Worm (Caenorhabditis elegans) whole organism, early embryonic: ENCODE measurements around the gene C16B8.3.

Experiments
- B0310.2 ChIP-seq: sonication (generic microtip); optimal IDR thresholded peaks from 2 replicates; lab custom pipeline; 2016; ENCODE audit warnings: mild to moderate bottlenecking, missing genetic modification characterization, missing compliant biosample characterization
- F13C5.2 ChIP-seq: sonication (generic microtip); optimal IDR thresholded peaks from 2 replicates; lab custom pipeline; 2017; ENCODE audit warnings: mild to moderate bottlenecking, missing genetic modification characterization, inconsistent platforms, missing compliant biosample characterization
- aly-1 ChIP-seq: sonication (generic microtip); optimal IDR thresholded peaks from 2 replicates; lab custom pipeline; 2016; ENCODE audit warnings: missing genetic modification characterization, missing compliant biosample characterization
- ama-1 ChIP-seq: fragments of 150-350 bp; optimal IDR thresholded peaks from 2 replicates; lab custom pipeline; 2014
- ceh-13 ChIP-seq: fragments of 200-800 bp; sonication (Bioruptor generic); optimal IDR thresholded peaks from 2 replicates; lab custom pipeline; 2018; ENCODE audit warnings: mild to moderate bottlenecking, missing genetic modification characterization, missing compliant biosample characterization
- ceh-36 ChIP-seq: sonication (generic microtip); optimal IDR thresholded peaks from 2 replicates; lab custom pipeline; 2016; ENCODE audit warnings: missing genetic modification characterization, inconsistent platforms, missing compliant biosample characterization
- ets-7 ChIP-seq: sonication (generic microtip); optimal IDR thresholded peaks from 2 replicates; lab custom pipeline; 2016; ENCODE audit warnings: missing genotype, missing genetic modification characterization, missing compliant biosample characterization
- flt-1 ChIP-seq: fragments of 200-800 bp; sonication (Bioruptor generic); IDR thresholded peaks from 2 replicates; pipeline ENCODE4 v1.3.6; 2022; ENCODE audit warnings: missing genetic modification characterization, missing compliant biosample characterization
- hmbx-1 ChIP-seq: sonication (generic microtip); optimal IDR thresholded peaks from 2 replicates; lab custom pipeline; 2016; ENCODE audit warnings: mild to moderate bottlenecking, missing genetic modification characterization, missing compliant biosample characterization
- hmg-4 ChIP-seq: fragments of 200-800 bp; sonication (Bioruptor generic); optimal IDR thresholded peaks from 2 replicates; lab custom pipeline; 2018; ENCODE audit warnings: mild to moderate bottlenecking, missing genetic modification characterization, missing compliant biosample characterization
- hnd-1 ChIP-seq: sonication (generic microtip); optimal IDR thresholded peaks from 2 replicates; lab custom pipeline; 2016; ENCODE audit warnings: missing genetic modification characterization, missing compliant biosample characterization
- pes-1 ChIP-seq: fragments of 200-800 bp; sonication (Bioruptor generic); IDR thresholded peaks from 2 replicates; pipeline ENCODE4 v1.3.6; 2022; ENCODE audit warnings: missing genetic modification reagents, missing genetic modification characterization, missing compliant biosample characterization
- scrt-1 ChIP-seq: fragments of 200-800 bp; sonication (Bioruptor generic); IDR thresholded peaks from 2 replicates; pipeline ENCODE4 v1.3.6; 2022; ENCODE audit warnings: missing genetic modification characterization, missing compliant biosample characterization
- sea-1 ChIP-seq: fragments of 200-800 bp; sonication (Bioruptor generic); conservative IDR thresholded peaks from 2 replicates; pipeline ENCODE4 v1.3.6; 2022; ENCODE audit warnings: missing genetic modification characterization, missing compliant biosample characterization
- tbx-11 ChIP-seq: fragments of 200-800 bp; sonication (Bioruptor generic); IDR thresholded peaks from 2 replicates; pipeline ENCODE4 v1.3.6; 2022; ENCODE audit warnings: missing genetic modification characterization, missing compliant biosample characterization
- tbx-37 ChIP-seq: fragments of 200-800 bp; sonication (Bioruptor generic); conservative IDR thresholded peaks from 2 replicates; pipeline ENCODE4 v1.3.6; 2022; ENCODE audit warnings: missing genetic modification reagents, missing genetic modification characterization, missing compliant biosample characterization
- tra-4 ChIP-seq: sonication (generic microtip); optimal IDR thresholded peaks from 2 replicates; lab custom pipeline; 2017; ENCODE audit warnings: missing genetic modification characterization, missing compliant biosample characterization

Gene C16B8.3

ce11 chrX:3968209-3968960 lies at the start of gene C16B8.3:
C16B8.3 (minus strand) TSS chrX:3968634.
- TF ChIP-seq ama-1 (lab: Kevin White, UChicago), result no peak
- TF ChIP-seq ceh-13 (GFP tag; lab: Kevin White, UChicago), result no peak
- no peak for TF ChIP-seq hmbx-1 (tag; lab: Kevin White, UChicago)
- TF ChIP-seq tra-4 (tag; lab: Kevin White, UChicago), result no peak

ce11 chrX:4017576-4018309 lies 49.3 kb upstream of the C16B8.3 start:
- TF ChIP-seq tra-4 (tag; lab: Kevin White, UChicago) (no peak), flt-1 (no peak), sea-1 (GFP tag; lab: Robert Waterston, UW) (no peak), ceh-13 (GFP tag; lab: Kevin White, UChicago) (no peak), hmg-4 (GFP tag; lab: Kevin White, UChicago) (no peak), hnd-1 (tag; lab: Kevin White, UChicago) (no peak), ceh-36 (tag; lab: Kevin White, UChicago) (no peak), aly-1 (tag; lab: Kevin White, UChicago) (no peak), B0310.2 (no peak), tbx-11 (GFP tag; lab: Robert Waterston, UW) (no peak), F13C5.2 (no peak), tbx-37 (GFP tag; lab: Robert Waterston, UW) (no peak), hmbx-1 (tag; lab: Kevin White, UChicago) (no peak), scrt-1 (GFP tag; lab: Robert Waterston, UW) (no peak), ama-1 (lab: Kevin White, UChicago) (no peak), ets-7 (tag; lab: Kevin White, UChicago) (no peak), pes-1 (no peak)

ce11 chrX:4016113-4016512 lies 47.7 kb upstream of the C16B8.3 start, which contains the start of gene hrg-1:
hrg-1 (minus strand) TSS chrX:4016221.
- no peak for TF ChIP-seq tbx-37 (GFP tag; lab: Robert Waterston, UW)
- TF ChIP-seq sea-1 (GFP tag; lab: Robert Waterston, UW), result no peak
- TF ChIP-seq ceh-13 (GFP tag; lab: Kevin White, UChicago), result no peak

ce11 chrX:4011919-4012318 lies 43.5 kb upstream of the C16B8.3 start, which contains the start of gene mop-25.1:
mop-25.1 (plus strand) TSS chrX:4012219.
- no peak for TF ChIP-seq ets-7 (tag; lab: Kevin White, UChicago)
- no peak for TF ChIP-seq tbx-11 (GFP tag; lab: Robert Waterston, UW)
- TF ChIP-seq hnd-1 (tag; lab: Kevin White, UChicago), result no peak
- no peak for TF ChIP-seq sea-1 (GFP tag; lab: Robert Waterston, UW)
- TF ChIP-seq ama-1 (lab: Kevin White, UChicago), result no peak
- TF ChIP-seq tbx-37 (GFP tag; lab: Robert Waterston, UW), result no peak
- no peak for TF ChIP-seq ceh-36 (tag; lab: Kevin White, UChicago)
- TF ChIP-seq ceh-13 (GFP tag; lab: Kevin White, UChicago), result no peak
- TF ChIP-seq hmg-4 (GFP tag; lab: Kevin White, UChicago), result no peak
- no peak for TF ChIP-seq pes-1
- no peak for TF ChIP-seq tra-4 (tag; lab: Kevin White, UChicago)

ce11 chrX:4010383-4010782 lies 41.9 kb upstream of the C16B8.3 start:
- TF ChIP-seq B0310.2, result no peak
- TF ChIP-seq sea-1 (GFP tag; lab: Robert Waterston, UW), result no peak
- TF ChIP-seq flt-1, result no peak
- TF ChIP-seq F13C5.2, result no peak
- TF ChIP-seq ets-7 (tag; lab: Kevin White, UChicago), result no peak
- no peak for TF ChIP-seq tbx-37 (GFP tag; lab: Robert Waterston, UW)
- TF ChIP-seq pes-1, result no peak
- TF ChIP-seq tbx-11 (GFP tag; lab: Robert Waterston, UW), result no peak
- TF ChIP-seq ceh-36 (tag; lab: Kevin White, UChicago), result no peak
- no peak for TF ChIP-seq scrt-1 (GFP tag; lab: Robert Waterston, UW)
- no peak for TF ChIP-seq hmbx-1 (tag; lab: Kevin White, UChicago)
- no peak for TF ChIP-seq ama-1 (lab: Kevin White, UChicago)
- no peak for TF ChIP-seq tra-4 (tag; lab: Kevin White, UChicago)
- TF ChIP-seq ceh-13 (GFP tag; lab: Kevin White, UChicago), result no peak
- no peak for TF ChIP-seq aly-1 (tag; lab: Kevin White, UChicago)
- no peak for TF ChIP-seq hmg-4 (GFP tag; lab: Kevin White, UChicago)
- TF ChIP-seq hnd-1 (tag; lab: Kevin White, UChicago), result no peak

ce11 chrX:4008922-4009321 lies 40.5 kb upstream of the C16B8.3 start:
- TF ChIP-seq ama-1 (lab: Kevin White, UChicago) (no peak), ceh-13 (GFP tag; lab: Kevin White, UChicago) (no peak), scrt-1 (GFP tag; lab: Robert Waterston, UW) (no peak), hmbx-1 (tag; lab: Kevin White, UChicago) (no peak), pes-1 (no peak), tbx-11 (GFP tag; lab: Robert Waterston, UW) (no peak), B0310.2 (no peak), aly-1 (tag; lab: Kevin White, UChicago) (no peak), flt-1 (no peak)

ce11 chrX:4007724-4008123 lies 39.3 kb upstream of the C16B8.3 start:
- TF ChIP-seq scrt-1 (GFP tag; lab: Robert Waterston, UW) (no peak), hnd-1 (tag; lab: Kevin White, UChicago) (no peak)
